Worm (Caenorhabditis elegans) whole organism, L3 larva: ENCODE data around the gene josd-1.
A peak's percentile ranks its signal among the peaks of the same experiment; 100 is the strongest.

Experiments used
- R02D3.7 ChIP-seq: fragments of 150-350 bp; optimal IDR thresholded peaks from 2 replicates; lab custom pipeline; 2014; ENCODE audit warnings: missing biosample characterization, missing genetic modification characterization
- ZK546.5 ChIP-seq: sonication (generic microtip); optimal IDR thresholded peaks from 2 replicates; lab custom pipeline; 2017; ENCODE audit warnings: missing biosample characterization, missing genetic modification characterization
- aly-2 ChIP-seq: fragments of 150-350 bp; optimal IDR thresholded peaks from 2 replicates; lab custom pipeline; 2014; ENCODE audit warnings: missing biosample characterization, missing genetic modification characterization
- ama-1 ChIP-seq: fragments of 150-350 bp; optimal IDR thresholded peaks from 2 replicates; lab custom pipeline; 2018
- ceh-16 ChIP-seq: sonication (generic microtip); optimal IDR thresholded peaks from 2 replicates; lab custom pipeline; 2017; ENCODE audit warnings: missing biosample characterization, missing genetic modification characterization
- ceh-28 ChIP-seq: fragments of 150-350 bp; optimal IDR thresholded peaks from 2 replicates; lab custom pipeline; 2014; ENCODE audit warnings: missing biosample characterization, missing genetic modification reagents, missing genetic modification characterization
- ceh-9 ChIP-seq: sonication (generic microtip); optimal IDR thresholded peaks from 2 replicates; lab custom pipeline; 2018; ENCODE audit warnings: missing biosample characterization, missing genetic modification characterization
- daf-12 ChIP-seq: fragments of 150-350 bp; optimal IDR thresholded peaks from 2 replicates; lab custom pipeline; 2014; ENCODE audit warnings: missing biosample characterization, missing genetic modification reagents, missing genetic modification characterization
- egl-27 ChIP-seq: sonication (generic microtip); optimal IDR thresholded peaks from 4 replicates; lab custom pipeline; 2017; ENCODE audit warnings: missing biosample characterization, missing genetic modification reagents, missing genetic modification characterization
- elt-1 ChIP-seq: fragments of 150-350 bp; optimal IDR thresholded peaks from 2 replicates; lab custom pipeline; 2014; ENCODE audit warnings: missing biosample characterization, missing genetic modification characterization
- elt-2 ChIP-seq: sonication (generic microtip); optimal IDR thresholded peaks from 2 replicates; lab custom pipeline; 2016; ENCODE audit warnings: missing genetic modification reagents, mild to moderate bottlenecking, missing genetic modification characterization, missing compliant biosample characterization
- elt-3 ChIP-seq, 3 experiments: fragments of 150-350 bp in 1 of 3; sonication (generic microtip) in 2 of 3; optimal IDR thresholded peaks; 2 replicates in 2 of 3; 4 replicates in 1 of 3; lab custom pipeline; 2014 to 2017; ENCODE audit warnings: missing biosample characterization in 3 of 3, missing genetic modification characterization in 3 of 3
- eor-1 ChIP-seq, 2 experiments: fragments of 150-350 bp; optimal IDR thresholded peaks; 2 replicates each; lab custom pipeline; 2014 to 2018; ENCODE audit warnings: missing biosample characterization in 2 of 2, missing genetic modification characterization in 2 of 2
- fkh-10 ChIP-seq: sonication (generic microtip); optimal IDR thresholded peaks from 2 replicates; lab custom pipeline; 2017; ENCODE audit warnings: missing biosample characterization, missing genetic modification reagents, missing genetic modification characterization
- fkh-2 ChIP-seq: fragments of 150-350 bp; optimal IDR thresholded peaks from 2 replicates; lab custom pipeline; 2014; ENCODE audit warnings: missing biosample characterization, missing genetic modification reagents, missing genetic modification characterization
- fos-1 ChIP-seq: fragments of 150-350 bp; optimal IDR thresholded peaks from 2 replicates; lab custom pipeline; 2014; ENCODE audit warnings: missing biosample characterization, missing genetic modification characterization
- hmg-11 ChIP-seq: sonication (generic microtip); optimal IDR thresholded peaks from 2 replicates; lab custom pipeline; 2016; ENCODE audit warnings: missing genetic modification characterization, missing compliant biosample characterization
- jun-1 ChIP-seq: fragments of 150-350 bp; optimal IDR thresholded peaks from 2 replicates; lab custom pipeline; 2014; ENCODE audit warnings: missing biosample characterization, missing genetic modification reagents, missing genetic modification characterization
- lin-15B ChIP-seq: fragments of 150-350 bp; optimal IDR thresholded peaks from 2 replicates; lab custom pipeline; 2014; ENCODE audit warnings: missing biosample characterization, missing genetic modification characterization
- lin-39 ChIP-seq: fragments of 150-350 bp; optimal IDR thresholded peaks from 2 replicates; lab custom pipeline; 2018; ENCODE audit warnings: missing biosample characterization, missing genetic modification reagents, missing genetic modification characterization
- lsy-12 ChIP-seq: sonication (generic microtip); optimal IDR thresholded peaks from 2 replicates; lab custom pipeline; 2016; ENCODE audit warnings: mild to moderate bottlenecking, missing genetic modification characterization, missing compliant biosample characterization
- nfya-1 ChIP-seq: sonication (generic microtip); optimal IDR thresholded peaks from 2 replicates; lab custom pipeline; 2017; ENCODE audit warnings: missing genetic modification characterization, mild to moderate bottlenecking, missing compliant biosample characterization, antibody characterized with exemption, moderate library complexity; ENCODE audit not compliant: insufficient read depth
- nhr-11 ChIP-seq: fragments of 150-350 bp; optimal IDR thresholded peaks from 2 replicates; lab custom pipeline; 2014; ENCODE audit warnings: missing biosample characterization, missing genetic modification characterization
- nhr-12 ChIP-seq: fragments of 150-350 bp; optimal IDR thresholded peaks from 2 replicates; lab custom pipeline; 2014; ENCODE audit warnings: missing biosample characterization, missing genetic modification characterization
- nhr-23 ChIP-seq: fragments of 150-350 bp; optimal IDR thresholded peaks from 2 replicates; lab custom pipeline; 2014; ENCODE audit warnings: missing biosample characterization, missing genetic modification reagents, missing genetic modification characterization
- nhr-43 ChIP-seq: sonication (generic microtip); optimal IDR thresholded peaks from 2 replicates; lab custom pipeline; 2016; ENCODE audit warnings: mild to moderate bottlenecking, missing genetic modification characterization, missing compliant biosample characterization; ENCODE audit not compliant: poor library complexity, severe bottlenecking
- nhr-67 ChIP-seq: fragments of 150-350 bp; optimal IDR thresholded peaks from 2 replicates; lab custom pipeline; 2014; ENCODE audit warnings: missing biosample characterization, missing genetic modification characterization
- nhr-77 ChIP-seq: fragments of 150-350 bp; optimal IDR thresholded peaks from 2 replicates; lab custom pipeline; 2014; ENCODE audit warnings: missing biosample characterization, missing genetic modification characterization
- pha-4 ChIP-seq: fragments of 150-350 bp; optimal IDR thresholded peaks from 2 replicates; lab custom pipeline; 2014; ENCODE audit warnings: missing biosample characterization, missing genetic modification reagents, missing genetic modification characterization
- pqm-1 ChIP-seq: fragments of 150-350 bp; optimal IDR thresholded peaks from 2 replicates; lab custom pipeline; 2017; ENCODE audit warnings: missing biosample characterization, missing genetic modification characterization, inconsistent platforms
- snpc-4 ChIP-seq: fragments of 150-350 bp; optimal IDR thresholded peaks from 2 replicates; lab custom pipeline; 2014; ENCODE audit warnings: missing biosample characterization, missing genetic modification characterization
- tbx-2 ChIP-seq: sonication (generic microtip); optimal IDR thresholded peaks from 2 replicates; lab custom pipeline; 2016; ENCODE audit warnings: mild to moderate bottlenecking, missing genetic modification characterization, missing compliant biosample characterization
- unc-39 ChIP-seq: sonication (generic microtip); optimal IDR thresholded peaks from 4 replicates; lab custom pipeline; 2017; ENCODE audit warnings: missing biosample characterization, missing genetic modification characterization
- unc-62 ChIP-seq: fragments of 150-350 bp; sonication (generic microtip); optimal IDR thresholded peaks from 4 replicates; lab custom pipeline; 2014; ENCODE audit warnings: missing biosample characterization, missing genetic modification reagents, missing genetic modification characterization
- zag-1 ChIP-seq: fragments of 150-350 bp; optimal IDR thresholded peaks from 2 replicates; lab custom pipeline; 2014; ENCODE audit warnings: missing biosample characterization, missing genetic modification characterization
- ztf-4 ChIP-seq: fragments of 150-350 bp; optimal IDR thresholded peaks from 2 replicates; lab custom pipeline; 2014; ENCODE audit warnings: missing biosample characterization, missing genetic modification characterization

Gene josd-1

DNA sequence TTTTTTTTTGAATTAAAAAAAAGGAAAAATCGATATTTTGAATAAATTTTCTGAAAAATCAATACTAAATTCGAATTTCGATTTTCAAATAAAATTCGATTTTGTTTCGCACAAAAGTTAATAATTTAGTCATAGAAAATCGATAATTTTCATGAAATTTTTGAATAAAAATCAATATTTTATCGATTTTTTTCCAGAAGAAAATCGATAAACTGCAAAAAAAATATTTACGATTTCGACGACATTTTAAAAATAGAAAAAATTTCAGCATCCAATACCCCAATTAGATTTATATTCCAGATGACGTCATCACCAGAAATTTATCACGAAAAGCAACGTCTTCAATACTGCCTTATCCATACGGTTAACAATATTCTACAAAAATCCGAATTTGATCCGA is at the start of gene josd-1:
Gene josd-1 (plus strand): TSS at position 301 of the 400 bp plus-strand sequence.
- TF ChIP-seq fkh-2 (tag; lab: Kevin White, UChicago) (no peak), nhr-77 (tag; lab: Kevin White, UChicago) (no peak), elt-1 (tag; lab: Kevin White, UChicago) (no peak), nhr-23 (no peak), ceh-28 (tag; lab: Kevin White, UChicago) (no peak), nhr-67 (tag; lab: Kevin White, UChicago) (no peak), ztf-4 (tag; lab: Kevin White, UChicago) (no peak), ama-1 (lab: Kevin White, UChicago) (no peak), unc-39 (tag; lab: Kevin White, UChicago) (no peak), eor-1 (tag; optimal IDR thresholded peaks at IDR 0.05; lab: Kevin White, UChicago) (no peak), nhr-12 (no peak), R02D3.7 (no peak), ZK546.5 (no peak), zag-1 (tag; lab: Kevin White, UChicago) (no peak), lin-15B (tag; lab: Kevin White, UChicago) (no peak), hmg-11 (tag; lab: Kevin White, UChicago) (no peak), pqm-1 (tag; lab: Kevin White, UChicago) (no peak), ceh-16 (tag; lab: Kevin White, UChicago) (no peak)
- TF ChIP-seq, all 47 proteins: peak for 0

ce11 chrIII:2786740-2787139 is 49.7 kb upstream of the josd-1 start, which contains the start of gene nduc-2:
nduc-2 (plus strand) TSS chrIII:2786852.
- TF ChIP-seq ama-1 (lab: Kevin White, UChicago), result peak; percentile 73
- no peak for TF ChIP-seq nhr-11 (tag; lab: Kevin White, UChicago)

DNA sequence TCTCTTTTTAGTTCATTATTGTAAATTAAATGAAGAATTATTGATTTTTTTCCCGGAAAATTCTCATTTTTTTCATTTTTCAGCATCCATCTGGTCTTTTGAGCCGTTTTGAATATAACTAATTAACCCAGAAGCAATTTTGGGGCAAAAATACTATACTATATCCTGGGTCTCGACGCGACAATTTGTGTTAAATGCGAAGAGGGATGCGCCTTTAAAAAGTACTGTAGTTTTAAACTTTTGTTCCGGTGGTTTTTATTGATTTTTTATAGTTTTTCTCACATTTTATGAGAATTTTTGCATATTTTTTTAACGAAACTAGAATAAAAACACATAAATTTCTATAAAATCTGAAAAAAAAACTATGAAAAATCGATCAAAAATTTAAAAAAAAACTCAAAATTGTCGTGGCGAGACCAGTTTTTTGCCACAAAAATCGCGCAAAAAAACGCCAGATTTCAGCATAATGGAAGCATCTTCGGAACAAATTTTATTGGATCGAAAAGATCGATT is 48.4 kb upstream of the josd-1 start, which contains the start of gene tbcc-1:
Gene tbcc-1 (plus strand): TSS at position 463 of the 513 bp plus-strand sequence.
- no peak for TF ChIP-seq nhr-23
- no peak for TF ChIP-seq ZK546.5
- TF ChIP-seq nhr-43, result no peak
- TF ChIP-seq snpc-4 (tag; lab: Kevin White, UChicago), result no peak
- TF ChIP-seq zag-1 (tag; lab: Kevin White, UChicago), result no peak
- no peak for TF ChIP-seq jun-1 (tag; lab: Kevin White, UChicago)
- no peak for TF ChIP-seq ceh-9
- no peak for TF ChIP-seq nhr-67 (tag; lab: Kevin White, UChicago)
- TF ChIP-seq egl-27, result no peak

DNA sequence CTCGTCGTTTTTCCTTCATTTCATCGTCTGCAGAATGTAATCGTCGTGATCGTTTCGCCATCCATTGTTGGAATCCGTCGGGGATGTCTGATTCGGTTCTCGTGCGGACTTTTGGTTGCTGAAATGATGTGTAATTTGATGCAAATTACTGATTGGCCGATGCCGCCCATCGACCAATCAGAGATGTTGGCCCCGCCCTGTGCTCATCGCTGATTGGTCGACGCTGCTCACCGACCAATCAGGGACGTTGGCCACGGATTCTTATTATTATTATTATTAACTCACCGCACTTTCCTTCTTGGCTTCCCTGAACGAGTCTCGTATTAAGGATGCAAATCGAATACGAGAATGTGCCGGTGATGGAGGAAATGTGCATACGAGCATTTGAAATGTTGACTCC is 42.4 kb upstream of the josd-1 start:
- no peak for TF ChIP-seq jun-1 (tag; lab: Kevin White, UChicago)
- no peak for TF ChIP-seq nhr-77 (tag; lab: Kevin White, UChicago)
- TF ChIP-seq daf-12 (tag; lab: Kevin White, UChicago), result no peak
- TF ChIP-seq pqm-1 (tag; lab: Kevin White, UChicago), result no peak
- no peak for TF ChIP-seq nhr-23
- TF ChIP-seq nhr-11 (tag; lab: Kevin White, UChicago), result no peak
- TF ChIP-seq nfya-1 (tag; lab: Kevin White, UChicago), result peak; percentile 95
- TF ChIP-seq, all 47 proteins: peak for 1

- TF ChIP-seq zag-1 (tag; lab: Kevin White, UChicago), result no peak
- no peak for TF ChIP-seq ztf-4 (tag; lab: Kevin White, UChicago)
- TF ChIP-seq fkh-10 (GFP tag; lab: Kevin White, UChicago), result no peak
- no peak for TF ChIP-seq ceh-16 (tag; lab: Kevin White, UChicago)
- no peak for TF ChIP-seq jun-1 (tag; lab: Kevin White, UChicago)
- no peak for TF ChIP-seq elt-2
- no peak for TF ChIP-seq lin-39 (tag; lab: Kevin White, UChicago)
- no peak for TF ChIP-seq fkh-2 (tag; lab: Kevin White, UChicago)
- no peak for TF ChIP-seq ceh-28 (tag; lab: Kevin White, UChicago)
- TF ChIP-seq, all 47 proteins: peak for 0
Observed at ce11 chrIII:2795442-2796023, 40.9 kb upstream of the josd-1 start.

ce11 chrIII:2800743-2801142 is 35.7 kb upstream of the josd-1 start:
- no peak for TF ChIP-seq aly-2
- no peak for TF ChIP-seq tbx-2 (tag; lab: Kevin White, UChicago)
- no peak for TF ChIP-seq fos-1
- no peak for TF ChIP-seq lin-39 (tag; lab: Kevin White, UChicago)
- no peak for TF ChIP-seq daf-12 (tag; lab: Kevin White, UChicago)
- no peak for TF ChIP-seq nhr-43
- no peak for TF ChIP-seq lsy-12 (tag; lab: Kevin White, UChicago)
- TF ChIP-seq ceh-9, result no peak
- TF ChIP-seq unc-62 (GFP tag; lab: Kevin White, UChicago), result no peak
- TF ChIP-seq hmg-11 (tag; lab: Kevin White, UChicago), result no peak
- TF ChIP-seq nhr-12, result no peak
- TF ChIP-seq elt-3 (tag; optimal IDR thresholded peaks at IDR 0.05; lab: Kevin White, UChicago), result no peak
- no peak for TF ChIP-seq pha-4 (tag; lab: Kevin White, UChicago)
- no peak for TF ChIP-seq nhr-67 (tag; lab: Kevin White, UChicago)
- TF ChIP-seq fkh-10 (GFP tag; lab: Kevin White, UChicago), result no peak
- TF ChIP-seq fkh-2 (tag; lab: Kevin White, UChicago), result no peak
- TF ChIP-seq ZK546.5, result no peak
- TF ChIP-seq nhr-11 (tag; lab: Kevin White, UChicago), result no peak
